Worm (Caenorhabditis elegans) whole organism, L2 larva: ENCODE results near the gene B0464.6.

Experiments
- C34F6.9 ChIP-seq: fragments of 150-350 bp; optimal IDR thresholded peaks from 2 replicates; lab custom pipeline; 2014; ENCODE audit warnings: missing biosample characterization, missing genetic modification characterization
- F13H6.1 ChIP-seq: sonication (generic microtip); optimal IDR thresholded peaks from 2 replicates; lab custom pipeline; 2016; ENCODE audit warnings: missing genetic modification characterization, missing compliant biosample characterization
- Y55F3AM.14 ChIP-seq: fragments of 200-800 bp; sonication (Bioruptor generic); optimal IDR thresholded peaks from 2 replicates; lab custom pipeline; 2018; ENCODE audit warnings: mild to moderate bottlenecking, missing genetic modification characterization, missing compliant biosample characterization
- aly-2 ChIP-seq: fragments of 150-350 bp; optimal IDR thresholded peaks from 2 replicates; lab custom pipeline; 2014; ENCODE audit warnings: missing biosample characterization, missing genetic modification characterization
- ama-1 ChIP-seq: fragments of 150-350 bp; optimal IDR thresholded peaks from 2 replicates; lab custom pipeline; 2018; ENCODE audit warnings: inconsistent platforms
- blmp-1 ChIP-seq: sonication (generic microtip); optimal IDR thresholded peaks from 2 replicates; lab custom pipeline; 2017; ENCODE audit warnings: missing genetic modification characterization, mild to moderate bottlenecking, missing compliant biosample characterization, antibody characterized with exemption, moderate library complexity; ENCODE audit not compliant: insufficient read depth
- ceh-16 ChIP-seq: fragments of 150-350 bp; optimal IDR thresholded peaks from 2 replicates; lab custom pipeline; 2014; ENCODE audit warnings: missing biosample characterization, missing genetic modification characterization
- crh-2 ChIP-seq: sonication (generic microtip); optimal IDR thresholded peaks from 2 replicates; lab custom pipeline; 2017; ENCODE audit warnings: missing biosample characterization, missing genetic modification characterization
- dmd-4 ChIP-seq: sonication (generic microtip); optimal IDR thresholded peaks from 2 replicates; lab custom pipeline; 2017; ENCODE audit warnings: missing biosample characterization, missing genetic modification characterization
- egl-27 ChIP-seq: sonication (generic microtip); optimal IDR thresholded peaks from 3 replicates; lab custom pipeline; 2017; ENCODE audit warnings: missing biosample characterization, missing genetic modification reagents, missing genetic modification characterization
- elt-1 ChIP-seq: fragments of 150-350 bp; optimal IDR thresholded peaks from 2 replicates; lab custom pipeline; 2014; ENCODE audit warnings: missing biosample characterization, missing genetic modification characterization
- gmeb-1 ChIP-seq: fragments of 150-350 bp; optimal IDR thresholded peaks from 2 replicates; lab custom pipeline; 2014; ENCODE audit warnings: missing biosample characterization, missing genetic modification characterization
- lin-11 ChIP-seq: fragments of 150-350 bp; sonication (generic microtip); optimal IDR thresholded peaks from 2 replicates; lab custom pipeline; 2014; ENCODE audit warnings: missing biosample characterization, missing genetic modification characterization, inconsistent platforms, mixed read lengths
- lin-39 ChIP-seq: fragments of 150-350 bp; optimal IDR thresholded peaks from 2 replicates; lab custom pipeline; 2014; ENCODE audit warnings: missing biosample characterization, missing genetic modification reagents, missing genetic modification characterization
- lsy-2 ChIP-seq, 2 experiments: fragments of 150-350 bp in 1 of 2; sonication (generic microtip) in 1 of 2; optimal IDR thresholded peaks; 2 replicates each; lab custom pipeline; 2014 to 2017; ENCODE audit warnings: missing biosample characterization in 2 of 2, missing genetic modification characterization in 2 of 2
- mab-5 ChIP-seq: fragments of 150-350 bp; optimal IDR thresholded peaks from 2 replicates; lab custom pipeline; 2014; ENCODE audit warnings: missing biosample characterization, missing genetic modification characterization
- mdl-1 ChIP-seq, 2 experiments: fragments of 150-350 bp in 1 of 2; sonication (generic microtip) in 1 of 2; optimal IDR thresholded peaks; 2 replicates each; lab custom pipeline; 2017; ENCODE audit warnings: missing biosample characterization in 2 of 2, missing genetic modification characterization in 2 of 2
- nhr-10 ChIP-seq: sonication (generic microtip); optimal IDR thresholded peaks from 2 replicates; lab custom pipeline; 2017; ENCODE audit warnings: missing biosample characterization, missing genetic modification characterization
- nhr-11 ChIP-seq: fragments of 150-350 bp; optimal IDR thresholded peaks from 2 replicates; lab custom pipeline; 2014; ENCODE audit warnings: missing biosample characterization, missing genetic modification characterization
- nhr-12 ChIP-seq: fragments of 150-350 bp; optimal IDR thresholded peaks from 2 replicates; lab custom pipeline; 2014; ENCODE audit warnings: missing biosample characterization, missing genetic modification characterization
- nhr-129 ChIP-seq: fragments of 150-350 bp; optimal IDR thresholded peaks from 2 replicates; lab custom pipeline; 2014; ENCODE audit warnings: missing biosample characterization, missing genetic modification characterization
- nhr-23 ChIP-seq: fragments of 150-350 bp; optimal IDR thresholded peaks from 2 replicates; lab custom pipeline; 2014; ENCODE audit warnings: missing biosample characterization, missing genetic modification reagents, missing genetic modification characterization
- nhr-25 ChIP-seq: fragments of 150-350 bp; sonication (generic microtip); optimal IDR thresholded peaks from 3 replicates; lab custom pipeline; 2014; ENCODE audit warnings: missing biosample characterization, missing genetic modification characterization
- skn-1 ChIP-seq: sonication (generic microtip); optimal IDR thresholded peaks from 2 replicates; lab custom pipeline; 2017; ENCODE audit warnings: missing biosample characterization, missing genetic modification characterization
- sma-9 ChIP-seq, 2 experiments: fragments of 150-350 bp in 1 of 2; sonication (generic microtip) in 1 of 2; optimal IDR thresholded peaks; 2 replicates each; lab custom pipeline; 2014 to 2016; ENCODE audit warnings: missing genetic modification characterization in 2 of 2, mild to moderate bottlenecking in 1 of 2, missing biosample characterization in 1 of 2, missing compliant biosample characterization in 1 of 2, missing genetic modification reagents in 1 of 2, moderate library complexity in 1 of 2
- unc-39 ChIP-seq: fragments of 150-350 bp; optimal IDR thresholded peaks from 2 replicates; lab custom pipeline; 2014; ENCODE audit warnings: missing biosample characterization, missing genetic modification characterization
- unc-55 ChIP-seq: fragments of 150-350 bp; sonication (generic microtip); optimal IDR thresholded peaks from 3 replicates; lab custom pipeline; 2014; ENCODE audit warnings: missing biosample characterization, missing genetic modification reagents, missing genetic modification characterization
- unc-62 ChIP-seq: fragments of 150-350 bp; optimal IDR thresholded peaks from 2 replicates; lab custom pipeline; 2014; ENCODE audit warnings: missing biosample characterization, missing genetic modification reagents, missing genetic modification characterization
- ztf-4 ChIP-seq: fragments of 150-350 bp; optimal IDR thresholded peaks from 2 replicates; lab custom pipeline; 2014; ENCODE audit warnings: missing biosample characterization, missing genetic modification characterization

B0464.6 gene

ce11 chrIII:9465865-9466264 is at the start of gene B0464.6:
Gene B0464.6, minus strand, starts transcription at chrIII:9465965.
- no peak for TF ChIP-seq aly-2 (tag; lab: Kevin White, UChicago)
- TF ChIP-seq ama-1 (lab: Kevin White, UChicago), result no peak
- TF ChIP-seq blmp-1 (tag; lab: Kevin White, UChicago), result no peak
- TF ChIP-seq crh-2 (tag; lab: Kevin White, UChicago), result no peak
- TF ChIP-seq lin-39 (tag; lab: Kevin White, UChicago), result no peak
- TF ChIP-seq F13H6.1 (tag; lab: Kevin White, UChicago), result no peak
- TF ChIP-seq nhr-23 (tag; lab: Kevin White, UChicago), result no peak
- no peak for TF ChIP-seq Y55F3AM.14 (GFP tag; lab: Kevin White, UChicago)
- TF ChIP-seq nhr-12 (tag; lab: Kevin White, UChicago), result no peak
- no peak for TF ChIP-seq egl-27 (tag; lab: Kevin White, UChicago)
- no peak for TF ChIP-seq unc-62 (GFP tag; lab: Kevin White, UChicago)
- TF ChIP-seq mab-5 (tag; lab: Kevin White, UChicago), result no peak
- TF ChIP-seq elt-1 (tag; lab: Kevin White, UChicago), result no peak
- TF ChIP-seq ceh-16 (tag; lab: Kevin White, UChicago), result no peak
- TF ChIP-seq mdl-1 (tag; optimal IDR thresholded peaks at IDR 0.05; lab: Kevin White, UChicago), result no peak
- TF ChIP-seq nhr-11 (tag; lab: Kevin White, UChicago), result no peak
- no peak for TF ChIP-seq sma-9 (GFP tag; optimal IDR thresholded peaks at IDR 0.05; lab: Kevin White, UChicago)
- no peak for TF ChIP-seq sma-9 (tag; optimal IDR thresholded peaks at IDR 0.05; lab: Kevin White, UChicago)
- TF ChIP-seq, all 48 proteins: peak for 0

ce11 chrIII:9513569-9513968 is 47.8 kb upstream of the B0464.6 start, which contains the start of gene F55H2.8:
Gene F55H2.8, plus strand, starts transcription at chrIII:9513869.
- TF ChIP-seq nhr-25 (tag; lab: Kevin White, UChicago) (no peak), lin-11 (no peak), mdl-1 (tag; optimal IDR thresholded peaks at IDR 0.05; lab: Kevin White, UChicago) (no peak), dmd-4 (tag; lab: Kevin White, UChicago) (no peak), unc-55 (no peak), nhr-23 (tag; lab: Kevin White, UChicago) (no peak), nhr-10 (tag; lab: Kevin White, UChicago) (no peak), blmp-1 (tag; lab: Kevin White, UChicago) (no peak), skn-1 (tag; lab: Kevin White, UChicago) (no peak), nhr-11 (tag; lab: Kevin White, UChicago) (no peak), lsy-2 (tag; optimal IDR thresholded peaks at IDR 0.05; lab: Kevin White, UChicago) (no peak)

ce11 chrIII:9513006-9513405 is 47.2 kb upstream of the B0464.6 start:
- no peak for TF ChIP-seq nhr-11 (tag; lab: Kevin White, UChicago)
- TF ChIP-seq ztf-4 (tag; lab: Kevin White, UChicago), result no peak

ce11 chrIII:9511660-9512059 is 45.9 kb upstream of the B0464.6 start:
- no peak for TF ChIP-seq aly-2 (tag; lab: Kevin White, UChicago)
- no peak for TF ChIP-seq mdl-1 (tag; optimal IDR thresholded peaks at IDR 0.05; lab: Kevin White, UChicago)
- TF ChIP-seq F13H6.1 (tag; lab: Kevin White, UChicago), result no peak
- TF ChIP-seq C34F6.9 (tag; lab: Kevin White, UChicago), result no peak
- TF ChIP-seq ceh-16 (tag; lab: Kevin White, UChicago), result no peak
- TF ChIP-seq dmd-4 (tag; lab: Kevin White, UChicago), result no peak
- TF ChIP-seq nhr-129 (tag; lab: Kevin White, UChicago), result no peak
- TF ChIP-seq ama-1 (lab: Kevin White, UChicago), result no peak
- TF ChIP-seq gmeb-1 (tag; lab: Kevin White, UChicago), result no peak
- TF ChIP-seq unc-39 (tag; lab: Kevin White, UChicago), result no peak

ce11 chrIII:9511055-9511520 is 45.3 kb upstream of the B0464.6 start, which contains the start of gene F55H2.5:
Gene F55H2.5, plus strand, starts transcription at chrIII:9511470.
- peak; percentile 53 for TF ChIP-seq C34F6.9 (tag; lab: Kevin White, UChicago)
- TF ChIP-seq egl-27 (tag; lab: Kevin White, UChicago), result no peak
- TF ChIP-seq unc-55, result peak; percentile 30
